Fruit fly (Drosophila melanogaster) ovary, adult (tissue): ENCODE measurements around the gene IP3K2.

ENCODE experiments used
- CG17801 ChIP-seq: fragments of 200-800 bp; optimal IDR thresholded peaks from 2 replicates; lab custom pipeline; 2019; ENCODE audit warnings: missing biosample characterization, mild to moderate bottlenecking, missing genetic modification characterization, moderate library complexity; ENCODE audit not compliant: partially characterized antibody

Gene IP3K2

DNA sequence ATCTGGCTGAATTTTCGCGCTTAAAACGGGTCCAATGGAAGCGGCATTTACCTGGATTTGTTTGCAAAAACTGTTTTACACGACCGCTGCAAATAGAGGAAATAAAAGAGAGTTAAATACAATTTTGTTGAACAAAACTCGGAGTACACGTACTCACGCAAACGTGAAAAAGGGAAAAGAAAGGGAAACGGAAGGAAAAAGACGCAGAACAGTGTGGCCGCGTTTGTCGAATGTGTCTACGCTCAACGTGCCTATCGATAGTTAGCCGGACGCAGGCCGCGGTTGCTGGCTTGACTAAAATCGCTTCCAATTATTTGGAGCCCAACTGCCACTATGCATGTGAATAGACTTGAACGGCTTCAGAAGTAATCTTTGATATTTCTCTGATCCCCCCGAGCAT is 34.0 kb downstream of the IP3K2 start, which contains the start of gene RpS15Aa:
Gene RpS15Aa, minus strand, starts transcription at position 252 of the 400 bp plus-strand sequence.
- peak; percentile 90 for TF ChIP-seq CG17801 (GFP tag; lab: Kevin White, UChicago)

DNA sequence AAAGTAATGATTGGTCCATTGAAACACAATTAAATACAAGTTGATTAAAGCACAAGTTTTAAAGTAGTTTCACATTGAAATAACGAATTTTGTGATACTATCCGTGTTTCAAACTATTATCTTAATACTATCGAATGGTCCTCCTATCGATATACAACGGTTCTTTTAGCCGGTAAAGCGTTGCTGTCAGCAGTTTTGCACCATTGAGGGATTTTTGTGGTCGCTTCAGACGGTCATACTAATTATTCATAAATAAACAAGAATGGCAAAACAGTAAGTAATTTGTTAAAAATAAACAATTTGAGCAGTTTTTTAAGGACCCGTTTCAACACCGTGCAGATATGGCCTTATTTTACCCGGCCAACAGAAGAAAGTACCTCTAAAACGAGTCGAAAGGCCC is 34.7 kb downstream of the IP3K2 start, which contains the start of gene CG15747:
Gene CG15747, plus strand, starts transcription at position 206 of the 400 bp plus-strand sequence.
- TF ChIP-seq CG17801 (GFP tag; lab: Kevin White, UChicago) = no peak

DNA sequence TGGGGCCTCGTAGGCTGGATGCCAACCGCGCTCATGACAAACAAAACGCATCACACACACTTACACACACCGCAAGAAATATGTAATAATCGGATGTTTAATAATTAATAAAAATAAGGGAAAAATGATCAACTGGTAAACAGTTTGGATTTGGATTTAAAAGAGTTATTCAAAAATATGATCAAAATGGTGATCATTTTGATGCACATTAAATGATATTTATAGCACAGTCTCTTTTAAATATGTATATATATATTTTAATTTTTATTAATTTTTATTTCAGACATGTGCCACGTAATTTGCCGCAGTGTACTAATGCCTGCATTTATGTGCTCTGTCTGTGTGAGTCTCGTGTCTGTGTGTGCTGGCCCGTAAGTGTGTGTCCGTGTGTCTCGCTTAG is 41.9 kb downstream of the IP3K2 start:
- TF ChIP-seq CG17801 (GFP tag; lab: Kevin White, UChicago) = no peak

DNA sequence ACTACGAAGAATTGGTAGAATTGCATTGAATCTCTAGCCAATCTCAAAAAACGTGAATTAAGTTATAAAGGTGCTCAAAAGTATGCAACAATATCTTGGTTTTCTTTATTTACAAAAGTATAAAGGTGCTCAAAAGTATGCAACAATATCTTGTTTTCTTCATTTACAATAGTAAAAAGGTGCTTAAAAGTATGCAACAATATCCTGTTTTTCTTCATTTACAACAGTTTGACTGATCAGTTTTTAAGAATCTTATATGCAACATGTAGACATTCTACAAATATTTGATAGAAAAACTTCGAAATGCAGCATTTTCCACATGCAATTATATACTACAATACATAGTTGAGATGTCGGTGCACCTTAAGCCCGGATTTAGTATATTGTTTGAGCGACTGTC is 43.6 kb downstream of the IP3K2 start:
- TF ChIP-seq CG17801 (GFP tag; lab: Kevin White, UChicago) = no peak

DNA sequence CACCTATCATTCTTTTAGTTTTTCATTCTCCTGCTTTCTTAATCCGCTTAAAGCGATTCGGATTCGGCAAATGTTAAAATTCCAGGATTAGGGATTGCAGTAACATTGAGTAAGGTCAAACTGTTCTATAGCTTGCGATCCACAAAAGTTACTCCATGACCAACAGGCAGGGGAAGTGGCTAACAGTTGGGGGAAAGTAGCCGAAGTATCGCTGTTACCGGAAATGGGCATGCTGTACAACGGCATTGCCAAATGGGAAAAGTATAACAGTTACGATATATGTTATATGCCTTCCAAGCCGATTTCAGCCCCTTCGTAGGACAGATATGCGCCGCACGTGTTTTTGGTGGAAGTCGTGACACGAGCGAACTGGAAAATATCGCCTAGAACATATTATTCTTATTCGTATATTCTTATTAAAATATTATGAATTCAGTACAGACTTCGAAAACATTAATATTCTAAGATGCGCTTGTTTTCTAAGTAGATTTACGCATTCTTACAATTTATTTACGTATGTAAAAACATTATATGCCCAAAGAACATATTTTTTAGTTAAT is 54.9 kb downstream of the IP3K2 start:
- no peak for TF ChIP-seq CG17801 (GFP tag; lab: Kevin White, UChicago)

DNA sequence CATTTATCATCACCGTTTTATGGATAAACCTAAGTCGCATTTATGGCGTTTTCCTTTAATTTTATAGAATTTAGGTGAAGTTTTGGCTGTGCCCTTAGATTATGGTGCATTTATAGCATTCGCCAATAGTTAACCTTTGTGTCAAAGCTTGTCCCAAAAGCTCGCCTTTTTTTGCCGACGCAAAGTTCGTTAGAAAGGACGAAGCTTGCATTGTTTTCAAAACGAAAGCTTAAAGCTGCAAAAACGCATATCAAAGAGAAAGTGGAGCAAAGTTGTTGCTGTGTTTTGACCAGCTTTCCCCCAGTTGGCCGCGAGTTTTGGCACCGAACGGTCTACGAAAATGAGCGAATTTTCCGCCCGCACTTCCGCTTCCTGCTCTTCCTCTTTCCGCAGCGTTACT is 55.5 kb downstream of the IP3K2 start, which contains the start of gene Syt12:
Gene Syt12, plus strand, starts transcription at position 301 of the 400 bp plus-strand sequence.
- TF ChIP-seq CG17801 (GFP tag; lab: Kevin White, UChicago) = no peak

DNA sequence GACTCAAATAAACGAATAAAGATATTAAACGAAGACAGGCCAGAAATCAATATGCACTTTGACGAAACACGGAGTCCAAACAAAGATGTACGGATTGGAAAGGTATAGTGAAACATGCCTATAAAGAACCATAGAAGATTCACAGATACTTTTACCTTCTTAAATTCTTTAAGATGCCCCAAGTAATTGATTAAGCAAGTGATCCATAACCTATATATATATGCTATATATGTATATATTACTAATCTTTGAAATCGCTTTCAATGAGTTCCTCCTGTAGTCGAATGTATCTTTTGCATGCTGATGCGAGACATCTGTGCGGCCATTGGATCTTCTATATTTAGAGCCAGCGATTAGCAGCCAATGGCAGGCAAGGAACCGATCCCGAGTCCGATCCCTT is 64.7 kb downstream of the IP3K2 start, which contains the start of gene dmrt11E:
Gene dmrt11E, plus strand, starts transcription at position 43 of the 400 bp plus-strand sequence.
- TF ChIP-seq CG17801 (GFP tag; lab: Kevin White, UChicago) = no peak

DNA sequence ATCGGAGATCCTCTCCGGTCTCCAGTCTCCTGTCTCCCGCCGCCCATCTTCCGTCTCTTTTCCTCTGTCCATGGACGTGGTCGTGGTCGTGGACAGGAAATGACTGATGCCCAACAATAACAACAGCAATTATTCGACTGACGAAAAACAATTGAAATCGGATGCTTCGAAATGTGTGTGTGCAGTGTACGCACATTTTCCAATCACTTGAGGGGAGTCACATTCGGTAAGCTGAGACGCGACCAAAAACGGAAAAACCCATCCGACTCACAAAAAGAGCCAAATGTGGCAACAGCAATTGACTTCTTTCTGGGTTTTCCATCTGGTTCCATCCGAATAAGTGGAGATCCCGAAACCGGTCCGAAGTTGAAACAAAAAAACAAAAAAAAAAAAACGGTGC is 66.0 kb downstream of the IP3K2 start:
- no peak for TF ChIP-seq CG17801 (GFP tag; lab: Kevin White, UChicago)

DNA sequence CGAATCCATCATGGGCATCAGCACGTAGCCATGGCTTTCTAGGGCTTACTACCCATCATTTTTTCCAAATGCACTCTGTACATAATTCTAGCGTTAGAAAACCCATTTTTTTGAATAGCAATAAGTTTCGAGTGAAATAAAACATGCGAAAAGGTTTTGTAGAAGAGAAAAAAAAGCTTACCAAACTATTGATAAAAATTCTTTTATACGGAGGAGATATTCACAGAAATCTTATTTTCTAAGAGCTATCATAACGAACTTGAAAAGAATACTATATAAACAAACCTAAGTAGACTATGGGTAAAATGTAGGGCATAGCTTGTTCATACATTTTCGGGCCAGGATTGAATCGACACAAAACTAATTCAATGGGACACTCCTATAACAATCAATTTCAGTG is 66.9 kb downstream of the IP3K2 start, which contains the start of gene CG1640:
Gene CG1640, plus strand, starts transcription at position 301 of the 400 bp plus-strand sequence.
- TF ChIP-seq CG17801 (GFP tag; lab: Kevin White, UChicago) = no peak

DNA sequence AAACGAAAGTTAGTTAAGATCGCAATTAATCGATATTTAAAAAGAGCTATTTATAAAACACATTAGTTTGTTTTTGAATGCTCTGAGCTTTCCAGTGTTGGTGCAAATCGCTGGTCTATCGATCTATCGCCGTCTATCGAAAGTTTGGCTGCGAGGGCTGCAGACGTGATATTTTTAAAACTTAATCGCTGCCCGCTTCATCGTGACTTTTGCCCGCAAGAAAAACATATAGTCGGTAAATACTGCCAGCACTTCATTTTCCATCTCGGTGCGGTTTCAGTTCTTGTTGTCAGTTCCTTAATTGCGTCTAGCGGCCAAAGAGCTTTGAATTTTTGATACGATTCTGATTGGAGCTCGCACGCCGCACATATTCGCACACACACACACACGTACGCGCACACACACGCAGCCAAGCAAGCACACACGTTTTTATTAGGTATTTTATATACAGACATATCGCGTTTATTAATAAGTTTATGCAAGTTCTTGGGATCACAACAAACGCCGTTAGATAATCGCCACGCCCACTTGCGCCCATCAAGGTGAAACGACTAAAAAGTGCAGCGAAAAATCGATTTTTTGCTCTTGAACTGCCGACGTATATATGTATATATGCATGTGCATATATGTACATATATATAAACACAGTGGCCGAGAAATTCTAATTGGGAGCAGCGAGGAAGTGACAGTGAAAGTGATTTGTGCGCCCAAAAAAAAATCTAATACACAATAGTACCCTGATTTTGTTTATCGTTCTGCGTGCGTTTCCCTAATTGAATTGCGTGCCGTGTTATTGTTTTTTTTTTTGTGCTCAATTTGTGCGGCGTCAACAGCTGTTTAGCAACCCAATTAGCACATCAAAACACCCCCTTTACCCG is 67.6 kb downstream of the IP3K2 start:
- TF ChIP-seq CG17801 (GFP tag; lab: Kevin White, UChicago) = peak; percentile 55

DNA sequence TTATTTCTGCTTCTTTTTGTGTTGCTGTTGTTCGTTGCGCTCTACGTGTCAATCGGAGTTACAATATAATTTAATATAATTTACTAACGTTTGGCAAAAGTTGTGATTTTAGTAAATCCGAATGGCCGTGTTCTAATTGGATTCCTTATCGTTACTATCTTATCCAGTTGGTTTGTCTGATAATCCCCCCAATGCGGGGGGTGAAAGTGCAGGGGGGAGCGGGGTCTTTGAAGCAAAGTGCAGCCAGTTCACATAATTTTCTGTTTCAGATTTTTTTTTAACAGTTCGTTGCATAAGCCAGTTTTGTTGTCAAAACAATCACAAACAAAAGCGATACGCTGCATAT is 68.2 kb downstream of the IP3K2 start:
- no peak for TF ChIP-seq CG17801 (GFP tag; lab: Kevin White, UChicago)

DNA sequence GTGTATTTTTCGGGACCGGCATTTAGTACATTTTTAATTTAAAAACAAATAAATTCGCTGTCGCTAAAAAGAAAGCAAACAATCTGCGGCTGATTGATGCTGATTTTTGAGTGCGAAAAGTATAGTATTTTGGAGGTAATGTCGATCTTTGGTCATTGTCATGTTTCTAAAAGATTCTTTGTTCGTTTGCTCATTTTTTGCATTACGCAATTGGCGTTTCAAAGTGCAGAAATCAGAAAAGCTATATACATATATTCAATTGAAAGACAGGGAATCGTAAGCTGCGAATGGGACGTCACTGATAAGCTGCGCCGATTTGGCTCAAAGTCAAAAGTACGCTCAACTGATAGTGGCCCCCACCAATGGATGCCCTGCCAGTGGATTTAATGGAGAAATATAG is 69.1 kb downstream of the IP3K2 start:
- TF ChIP-seq CG17801 (GFP tag; lab: Kevin White, UChicago) = no peak

DNA sequence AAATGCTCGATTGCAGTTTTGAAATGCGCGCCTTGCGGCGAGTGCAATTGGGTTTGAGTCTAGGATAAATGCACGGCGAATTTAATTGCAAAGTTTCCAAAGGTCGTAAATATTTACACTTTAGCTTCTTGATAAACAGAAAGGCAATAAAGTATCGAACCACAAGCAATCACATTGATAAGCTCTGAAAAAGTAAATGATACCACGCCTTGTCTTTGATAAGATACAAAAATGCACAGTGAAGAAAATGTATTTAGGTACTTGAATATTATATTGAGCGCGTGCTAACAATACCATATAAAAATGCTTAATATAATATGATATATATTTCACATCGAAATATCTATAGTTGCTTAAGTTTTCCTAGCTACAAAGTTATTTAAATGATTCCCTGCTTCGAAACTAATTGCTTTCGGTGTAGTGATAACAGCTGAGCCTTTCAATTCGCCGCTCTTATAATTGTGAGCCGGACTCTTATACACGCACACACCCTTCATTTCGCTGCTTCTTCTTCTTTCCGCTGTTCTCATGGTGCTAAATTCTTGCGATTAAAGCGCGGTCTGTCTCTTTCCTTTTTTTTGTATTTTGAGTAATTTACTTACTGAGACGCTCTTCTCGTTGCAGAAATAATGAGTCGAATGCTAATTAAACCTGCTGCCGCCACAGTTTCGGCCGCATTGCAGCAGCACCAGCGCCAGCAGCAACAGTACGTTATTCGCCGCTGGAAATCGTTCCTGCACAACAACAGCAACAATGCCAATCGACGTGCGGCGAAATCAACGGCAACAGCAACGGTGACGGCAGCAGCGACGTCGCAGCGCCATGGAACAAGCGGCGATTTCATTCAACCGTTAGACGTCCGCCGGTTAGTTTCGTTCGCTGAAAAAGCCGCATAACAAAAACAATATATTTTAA is 70.1 kb downstream of the IP3K2 start:
- TF ChIP-seq CG17801 (GFP tag; lab: Kevin White, UChicago) = peak; percentile 48

DNA sequence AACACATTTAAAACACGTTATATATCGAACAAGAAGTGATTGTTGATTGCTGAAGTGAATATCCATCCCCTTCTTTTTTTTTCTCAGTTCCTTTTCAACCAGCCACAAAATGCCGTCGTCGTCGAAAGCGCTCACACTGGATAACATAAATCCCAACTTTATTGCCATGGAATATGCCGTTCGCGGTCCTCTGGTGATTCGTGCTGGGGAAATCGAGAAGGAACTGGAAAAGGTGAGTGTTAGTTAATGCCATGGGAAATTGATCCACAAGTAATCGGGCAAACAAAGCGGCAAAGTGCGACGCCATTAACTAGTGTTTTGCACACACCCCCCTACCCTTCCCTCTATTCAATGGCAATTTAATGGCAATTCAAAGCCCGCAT is 70.7 kb downstream of the IP3K2 start:
- no peak for TF ChIP-seq CG17801 (GFP tag; lab: Kevin White, UChicago)

DNA sequence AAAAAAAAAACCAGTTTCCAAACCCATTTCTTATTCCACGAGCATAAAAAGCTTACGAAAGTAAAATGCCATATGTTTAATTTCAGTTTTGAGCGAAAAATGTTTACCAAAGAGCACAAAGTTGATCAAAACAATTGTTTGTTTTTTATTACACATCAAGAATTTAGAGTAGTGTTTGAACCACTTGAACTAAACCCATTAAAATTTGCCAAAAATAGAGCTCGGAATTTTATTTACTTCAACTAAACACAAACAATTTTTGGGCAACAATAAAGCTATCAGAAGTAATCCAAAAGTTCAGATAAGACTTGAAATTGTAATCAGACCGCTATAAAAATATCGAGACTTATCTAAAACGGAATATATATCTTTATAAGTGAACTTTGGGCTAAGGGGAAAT is 71.5 kb downstream of the IP3K2 start:
- TF ChIP-seq CG17801 (GFP tag; lab: Kevin White, UChicago) = no peak
